Worm (Caenorhabditis elegans): Measurements from ENCODE around the gene klp-6.

The klp-6 gene

ce11 chrIII:5080700-5081572, 50.2 kb downstream of the klp-6 start (continued):
- TF ChIP-seq snpc-4 (tag; optimal IDR thresholded peaks at IDR 0.05) (peak; percentile 99), ceh-8 (GFP tag; optimal IDR thresholded peaks at IDR 0.05) (peak; percentile 82), zip-4 (GFP tag; optimal IDR thresholded peaks at IDR 0.05) (peak; percentile 80), C34B4.2 (tag; optimal IDR thresholded peaks at IDR 0.05) (peak; percentile 15), C16A3.4 (tag; optimal IDR thresholded peaks at IDR 0.05) (peak; percentile 51), ets-5 (GFP tag; IDR thresholded peaks at IDR 0.05) (no peak), elt-2 (tag; optimal IDR thresholded peaks at IDR 0.05) (peak; percentile 77), fkh-8 (tag; optimal IDR thresholded peaks at IDR 0.05) (peak; percentile 79), Y116A8C.19 (tag; optimal IDR thresholded peaks at IDR 0.05; ENCODE audit: borderline replicate concordance) (no peak), nhr-20 (tag; optimal IDR thresholded peaks at IDR 0.05) (peak; percentile 87), ztf-4 (tag; optimal IDR thresholded peaks at IDR 0.05) (peak; percentile 84), dpl-1 (GFP tag; optimal IDR thresholded peaks at IDR 0.05) (peak; percentile 43 to 67 (median 49)), egl-13 (tag; optimal IDR thresholded peaks at IDR 0.05) (peak; percentile 88), ceh-90 (tag; optimal IDR thresholded peaks at IDR 0.05) (peak; percentile 38), mdl-1 (tag; optimal IDR thresholded peaks at IDR 0.05) (peak in 1 of 2 experiments; percentile 51), snu-23 (GFP tag; optimal IDR thresholded peaks at IDR 0.05) (peak; percentile 91), lsy-2 (tag; optimal IDR thresholded peaks at IDR 0.05) (peak; percentile 50 to 74), egl-27 (tag; optimal IDR thresholded peaks at IDR 0.05) (no peak), vab-15 (tag; optimal IDR thresholded peaks at IDR 0.05) (no peak), tlp-1 (tag; optimal IDR thresholded peaks at IDR 0.05) (no peak), efl-1 (optimal IDR thresholded peaks at IDR 0.05) (peak; percentile 65 to 79), efl-1 (GFP tag; optimal IDR thresholded peaks at IDR 0.05 in 1 of 2) (peak; percentile 43 to 97), nhr-85 (tag) (peak; percentile 97), isw-1 (GFP tag; IDR thresholded peaks at IDR 0.05) (peak; percentile 65), dsc-1 (tag; optimal IDR thresholded peaks at IDR 0.05) (peak; percentile 87), nhr-76 (tag; optimal IDR thresholded peaks at IDR 0.05) (no peak), pax-3 (tag; optimal IDR thresholded peaks at IDR 0.05) (peak; percentile 84), hpl-2 (GFP tag; optimal IDR thresholded peaks at IDR 0.05) (no peak), skn-1 (tag; optimal IDR thresholded peaks at IDR 0.05) (peak; percentile 44), ztf-11 (tag; optimal IDR thresholded peaks at IDR 0.05) (peak in 1 of 2 experiments; percentile 84), mab-9 (GFP tag; IDR thresholded peaks at IDR 0.05) (peak; percentile 78), nhr-237 (tag; optimal IDR thresholded peaks at IDR 0.05) (no peak), efl-3 (GFP tag; optimal IDR thresholded peaks at IDR 0.05) (peak; percentile 64), mep-1 (tag; optimal IDR thresholded peaks at IDR 0.05) (peak; percentile 67), aly-2 (tag; optimal IDR thresholded peaks at IDR 0.05) (peak; percentile 49), mef-2 (tag; optimal IDR thresholded peaks at IDR 0.05) (no peak), ceh-88 (GFP tag; IDR thresholded peaks at IDR 0.05) (peak; percentile 82), alr-1 (tag; optimal IDR thresholded peaks at IDR 0.05; ENCODE audit: borderline replicate concordance) (no peak), nhr-90 (tag; optimal IDR thresholded peaks at IDR 0.05; ENCODE audit: poor library complexity) (peak; percentile 92), jun-1 (tag; optimal IDR thresholded peaks at IDR 0.05) (peak; percentile 63), unc-30 (tag; optimal IDR thresholded peaks at IDR 0.05) (no peak), ceh-63 (GFP tag; optimal IDR thresholded peaks at IDR 0.05) (no peak), blmp-1 (tag; optimal IDR thresholded peaks at IDR 0.05) (no peak), lir-3 (tag; optimal IDR thresholded peaks at IDR 0.05; ENCODE audit: poor library complexity) (peak; percentile 72), lin-15B (tag; optimal IDR thresholded peaks at IDR 0.05) (peak; percentile 37), elt-3 (tag; optimal IDR thresholded peaks at IDR 0.05) (peak in 5 of 6 experiments; percentile 1 to 41 (median 39)), unc-86 (tag; optimal IDR thresholded peaks at IDR 0.05) (peak; percentile 89), nhr-28 (tag; optimal IDR thresholded peaks at IDR 0.05) (no peak), nhr-11 (tag; optimal IDR thresholded peaks at IDR 0.05) (no peak), pqm-1 (tag; optimal IDR thresholded peaks at IDR 0.05) (no peak), nhr-84 (tag; optimal IDR thresholded peaks at IDR 0.05) (no peak)
